Fruit fly (Drosophila melanogaster) Kc167 (cell line): Measurements from ENCODE around the gene Myo10A.

Source experiments
- Myc ChIP-seq: fragments of >200 bp; optimal IDR thresholded peaks from 2 replicates; lab custom pipeline; 2017; ENCODE audit warnings: missing external identifiers
- Sin3A ChIP-seq: fragments of >200 bp; optimal IDR thresholded peaks from 2 replicates; lab custom pipeline; 2018; ENCODE audit warnings: missing external identifiers
- h ChIP-seq: fragments of >200 bp; optimal IDR thresholded peaks from 3 replicates; lab custom pipeline; 2018; ENCODE audit warnings: missing external identifiers
- insv ChIP-seq: fragments of >200 bp; optimal IDR thresholded peaks from 3 replicates; lab custom pipeline; 2018; ENCODE audit warnings: missing external identifiers
- psq ChIP-seq: fragments of >200 bp; optimal IDR thresholded peaks from 2 replicates; lab custom pipeline; 2017; ENCODE audit warnings: missing external identifiers
- ttk ChIP-seq: sonication (Bioruptor generic); optimal IDR thresholded peaks from 2 replicates; lab custom pipeline; 2017; ENCODE audit warnings: missing external identifiers

The Myo10A gene

DNA sequence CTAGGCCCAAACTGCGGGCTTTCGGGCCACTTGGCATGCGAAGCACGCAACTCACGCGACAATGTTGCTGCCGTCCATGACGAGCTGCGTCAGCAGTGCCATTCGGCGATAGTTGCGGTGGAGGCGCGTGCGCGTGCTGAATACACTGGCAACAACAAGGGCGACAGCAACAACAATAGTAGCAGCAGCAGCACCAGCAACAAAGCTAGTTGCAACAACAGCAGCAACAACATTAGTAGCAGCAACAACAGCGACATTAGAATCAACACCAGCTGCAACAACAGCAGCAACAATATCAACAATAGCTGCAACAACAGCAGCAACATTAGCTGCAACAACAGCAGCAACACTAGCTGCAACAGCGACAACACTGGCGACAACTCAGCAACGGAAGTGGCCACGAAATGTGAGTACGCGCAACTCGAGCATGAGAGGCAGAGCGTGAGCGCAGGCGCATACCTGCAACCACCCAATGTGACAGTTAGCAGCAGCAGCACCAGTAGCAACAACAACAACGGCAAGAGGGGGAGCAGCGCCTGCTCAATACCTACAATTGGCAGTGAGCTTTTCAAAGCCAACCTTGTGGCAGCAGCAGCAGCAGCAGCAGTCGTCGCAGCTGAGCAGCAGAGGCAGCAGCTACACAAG is 24.3 kb upstream of the Myo10A start:
- TF ChIP-seq Sin3A (lab: Kevin White, UChicago), result no peak
- TF ChIP-seq psq, result no peak
- TF ChIP-seq Myc (lab: Kevin White, UChicago), result no peak
- no peak for TF ChIP-seq insv (lab: Kevin White, UChicago)
- TF ChIP-seq ttk, result no peak
- no peak for TF ChIP-seq h (lab: Kevin White, UChicago)

DNA sequence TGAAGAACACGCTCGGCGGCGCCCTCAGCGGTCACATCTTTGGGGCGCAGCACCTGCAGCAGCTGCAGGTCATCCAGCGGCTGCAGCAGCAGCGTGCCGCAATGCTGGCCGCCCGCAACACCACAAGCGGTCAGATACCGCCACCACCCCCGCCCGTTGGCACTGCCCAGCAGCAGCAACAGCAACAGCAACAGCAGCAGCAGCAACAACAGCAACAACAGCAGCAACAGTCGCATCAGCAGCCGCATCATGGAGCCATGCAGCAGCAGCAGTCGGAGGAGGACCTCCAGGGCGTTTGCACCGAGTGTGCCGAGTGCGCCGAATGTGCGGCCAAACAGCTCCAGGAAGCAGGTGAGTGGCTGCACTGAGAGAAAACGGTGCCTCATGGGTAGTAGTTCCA is 18.1 kb upstream of the Myo10A start:
- TF ChIP-seq ttk, result no peak

dm6 chrX:10921665-10922064 is 9.0 kb upstream of the Myo10A start:
- TF ChIP-seq insv (lab: Kevin White, UChicago) (no peak), h (lab: Kevin White, UChicago) (no peak), psq (no peak), Sin3A (lab: Kevin White, UChicago) (no peak), ttk (no peak), Myc (lab: Kevin White, UChicago) (no peak)

DNA sequence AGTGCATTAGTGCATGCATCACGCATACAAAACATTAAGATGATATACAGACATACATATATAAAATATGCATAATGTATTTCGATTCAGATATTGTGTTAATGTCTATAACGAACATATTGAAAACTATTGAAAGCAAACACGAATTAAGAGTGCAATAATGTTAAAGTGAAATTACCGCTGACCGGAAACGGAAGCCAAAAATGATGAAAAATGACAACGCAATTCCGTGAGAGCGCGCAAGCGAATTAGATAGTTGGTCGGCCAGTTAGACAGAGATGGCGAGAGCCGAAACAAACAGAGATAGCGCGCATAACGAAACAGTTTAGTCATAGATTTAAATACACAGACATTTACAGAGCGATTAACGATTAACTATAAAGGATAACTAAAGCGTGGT is 8.5 kb upstream of the Myo10A start:
- TF ChIP-seq Sin3A (lab: Kevin White, UChicago) (no peak), psq (no peak), Myc (lab: Kevin White, UChicago) (no peak), h (lab: Kevin White, UChicago) (no peak)

DNA sequence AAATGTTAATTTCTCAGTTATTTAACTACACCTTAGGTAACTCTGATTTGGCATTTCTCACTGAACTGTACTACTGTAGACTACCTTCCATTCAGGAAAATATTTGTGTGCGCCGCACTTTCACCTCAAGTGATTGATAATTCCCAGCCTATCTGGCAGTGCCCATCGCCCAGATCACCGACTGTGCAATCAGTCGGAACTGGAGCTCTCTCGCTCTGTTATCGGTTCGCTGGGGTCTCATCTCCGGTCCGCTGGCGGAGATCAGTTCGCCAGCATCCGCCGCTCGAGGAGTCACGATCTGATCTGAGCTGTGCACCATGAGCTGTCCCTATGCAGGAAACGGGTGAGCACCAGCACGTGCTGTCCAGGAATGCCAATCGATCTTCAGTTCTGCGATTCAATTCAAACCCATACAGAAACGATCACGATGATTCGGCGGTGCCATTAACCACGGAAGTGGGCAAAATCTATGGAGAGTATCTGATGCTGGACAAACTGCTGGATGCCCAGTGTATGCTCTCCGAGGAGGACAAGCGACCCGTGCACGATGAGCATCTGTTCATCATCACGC is 6.8 kb upstream of the Myo10A start, which contains the start of gene v:
v (plus strand) TSS at position 262 of the 571 bp plus-strand sequence.
- TF ChIP-seq psq (no peak), Sin3A (lab: Kevin White, UChicago) (no peak), ttk (no peak), insv (lab: Kevin White, UChicago) (no peak), h (lab: Kevin White, UChicago) (no peak), Myc (lab: Kevin White, UChicago) (no peak)

dm6 chrX:10926245-10926644 is 4.4 kb upstream of the Myo10A start:
- TF ChIP-seq ttk, result no peak

DNA sequence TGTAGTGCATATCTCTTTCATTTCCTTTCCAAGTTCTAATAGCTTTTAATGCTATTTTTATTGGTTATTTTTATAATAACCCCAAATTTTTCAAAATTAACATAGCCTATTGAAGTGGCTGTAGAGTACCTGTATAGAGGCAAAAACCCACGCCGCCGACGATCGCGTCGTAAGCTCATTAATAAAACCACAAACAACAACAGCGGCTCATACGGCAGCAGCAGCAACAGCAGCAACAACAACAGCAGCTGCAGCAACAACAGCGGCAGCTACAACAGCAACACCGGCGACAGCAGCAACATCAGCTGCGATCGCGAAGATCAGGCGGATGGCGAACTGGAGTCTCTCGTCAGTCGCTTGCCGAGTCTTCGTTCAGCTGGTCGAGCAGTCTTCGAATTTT is 3.5 kb upstream of the Myo10A start, which contains the start of gene CG2145:
CG2145 (plus strand) TSS at position 290 of the 400 bp plus-strand sequence.
- no peak for TF ChIP-seq ttk
- no peak for TF ChIP-seq Myc (lab: Kevin White, UChicago)
- TF ChIP-seq insv (lab: Kevin White, UChicago), result no peak
- TF ChIP-seq psq, result no peak
- TF ChIP-seq Sin3A (lab: Kevin White, UChicago), result no peak
- no peak for TF ChIP-seq h (lab: Kevin White, UChicago)

dm6 chrX:10929613-10930012 is 1.0 kb upstream of the Myo10A start:
- TF ChIP-seq h (lab: Kevin White, UChicago), result no peak
- TF ChIP-seq psq, result no peak
- TF ChIP-seq ttk, result no peak
- TF ChIP-seq insv (lab: Kevin White, UChicago), result no peak
- TF ChIP-seq Sin3A (lab: Kevin White, UChicago), result no peak
- TF ChIP-seq Myc (lab: Kevin White, UChicago), result no peak

DNA sequence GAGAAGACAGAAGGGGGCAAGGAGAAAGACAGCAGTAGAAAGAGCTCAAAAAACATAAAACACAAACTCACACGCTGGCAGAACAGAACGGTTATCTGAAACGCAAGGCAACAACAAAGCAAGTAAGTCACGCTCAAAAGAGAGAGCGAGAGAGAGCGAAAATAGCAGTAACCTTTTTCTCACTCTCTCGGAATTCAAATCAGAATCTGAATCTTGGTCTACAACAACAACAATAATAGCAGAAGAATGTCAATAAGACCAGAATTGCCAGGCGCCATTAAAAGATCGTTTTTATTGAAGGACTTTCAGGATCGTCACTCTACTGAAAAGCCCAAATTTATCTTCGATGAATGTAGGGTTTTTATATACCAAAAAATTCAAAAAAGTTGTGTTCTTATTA is 610 bp downstream of the Myo10A start:
- TF ChIP-seq psq (no peak), h (lab: Kevin White, UChicago) (no peak), Sin3A (lab: Kevin White, UChicago) (no peak), insv (lab: Kevin White, UChicago) (no peak), Myc (lab: Kevin White, UChicago) (no peak), ttk (no peak)

- TF ChIP-seq insv (lab: Kevin White, UChicago) (no peak), ttk (no peak), h (lab: Kevin White, UChicago) (no peak), psq (no peak), Myc (lab: Kevin White, UChicago) (no peak), Sin3A (lab: Kevin White, UChicago) (no peak)
These were observed 1.7 kb downstream of the Myo10A start for dm6 chrX:10932300-10932699.

DNA sequence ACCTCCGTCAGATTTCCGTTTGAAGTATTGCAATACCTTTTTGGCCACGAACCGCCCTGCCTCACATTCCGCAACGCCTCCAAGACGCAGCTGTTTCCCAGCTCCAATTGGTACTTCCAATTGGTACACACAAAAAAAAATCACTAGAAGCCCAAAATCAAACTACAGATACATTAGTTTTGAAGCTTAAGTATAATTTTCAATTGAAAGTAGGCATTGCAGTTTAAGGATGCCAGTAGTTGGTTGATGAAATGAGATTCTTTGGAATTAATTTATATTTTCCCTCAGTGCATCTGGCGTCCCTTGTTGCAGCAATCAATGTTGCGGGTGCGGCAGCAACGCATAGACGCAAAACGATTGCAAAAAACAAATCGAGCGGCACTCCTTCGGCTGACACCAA is 3.1 kb downstream of the Myo10A start:
- TF ChIP-seq h (lab: Kevin White, UChicago) (no peak), Myc (lab: Kevin White, UChicago) (no peak), insv (lab: Kevin White, UChicago) (no peak), ttk (no peak), Sin3A (lab: Kevin White, UChicago) (no peak), psq (no peak)

DNA sequence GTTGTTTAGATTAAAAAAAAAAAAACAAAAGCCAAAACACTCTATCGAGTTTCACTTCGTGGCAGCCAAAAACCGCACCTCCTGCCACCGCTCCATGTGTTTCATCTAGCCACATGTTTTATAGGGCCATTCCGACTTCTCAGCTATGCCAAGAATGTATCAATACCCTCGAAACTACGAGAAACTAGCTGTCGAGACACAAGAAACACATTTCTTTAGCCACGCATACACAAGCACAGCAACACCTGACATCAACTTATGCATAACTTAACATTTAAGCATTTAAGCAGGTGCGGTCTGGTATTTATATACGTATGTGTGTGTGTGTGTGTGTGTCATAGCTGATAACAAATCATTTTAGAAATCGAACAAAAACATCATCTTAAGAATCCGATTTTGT is 4.9 kb downstream of the Myo10A start:
- no peak for TF ChIP-seq insv (lab: Kevin White, UChicago)
- no peak for TF ChIP-seq psq
- TF ChIP-seq ttk, result no peak
- TF ChIP-seq h (lab: Kevin White, UChicago), result no peak
- TF ChIP-seq Sin3A (lab: Kevin White, UChicago), result no peak
- no peak for TF ChIP-seq Myc (lab: Kevin White, UChicago)

DNA sequence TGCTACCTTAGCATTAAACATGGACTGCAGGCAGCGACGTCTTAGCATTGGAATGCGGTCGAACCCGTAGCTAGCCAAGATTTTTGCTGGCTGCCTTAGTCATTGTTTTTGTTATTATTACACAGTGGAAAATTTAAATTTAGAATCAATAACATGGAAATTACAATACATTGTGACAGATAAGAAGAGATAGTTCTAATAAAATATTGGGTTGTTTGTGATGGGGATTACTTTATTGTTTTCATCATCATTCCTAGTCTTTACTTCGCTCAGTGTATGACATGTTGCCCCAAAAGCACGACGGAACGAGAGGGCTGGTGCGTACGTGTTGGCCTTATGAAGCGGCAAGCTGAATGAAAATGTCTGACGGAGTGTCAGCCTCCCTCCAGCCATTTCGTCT is 6.0 kb downstream of the Myo10A start:
- TF ChIP-seq h (lab: Kevin White, UChicago) (no peak), Myc (lab: Kevin White, UChicago) (no peak), insv (lab: Kevin White, UChicago) (no peak), ttk (no peak), psq (no peak), Sin3A (lab: Kevin White, UChicago) (no peak)
